Fruit fly (Drosophila melanogaster) whole organism: ENCODE measurements around the gene CG33177.

Experiments used
- CG8478 ChIP-seq: fragments of >200 bp; optimal IDR thresholded peaks from 2 replicates; lab custom pipeline; 2018; ENCODE audit warnings: inconsistent platforms
- Dll ChIP-seq: fragments of >200 bp; optimal IDR thresholded peaks from 2 replicates; lab custom pipeline; 2017
- EcR ChIP-seq, 2 experiments: fragments of >200 bp; optimal IDR thresholded peaks; 2 replicates each; lab custom pipeline; 2017; ENCODE audit warnings: missing biosample characterization in 2 of 2, missing genetic modification characterization in 2 of 2, missing genetic modification reagents in 2 of 2
- pan ChIP-seq: fragments of >200 bp; optimal IDR thresholded peaks from 2 replicates; lab custom pipeline; 2017
- psq ChIP-seq: fragments of >200 bp; optimal IDR thresholded peaks from 2 replicates; lab custom pipeline; 2017
- usp ChIP-seq: fragments of >200 bp; optimal IDR thresholded peaks from 2 replicates; lab custom pipeline; 2017; ENCODE audit warnings: missing biosample characterization, missing genetic modification characterization, mixed read lengths

dm6 chrX:15043013-15043699 lies 38.0 kb upstream of the CG33177 start:
- TF ChIP-seq usp (no peak), CG8478 (lab: Kevin White, UChicago) (no peak), pan (lab: Kevin White, UChicago) (no peak), EcR (GFP tag; optimal IDR thresholded peaks at IDR 0.05; lab: Kevin White, UChicago) (no peak), psq (lab: Kevin White, UChicago) (no peak), Dll (lab: Kevin White, UChicago) (no peak)
